Fruit fly (Drosophila melanogaster): ENCODE data around the gene CG11262.

The CG11262 gene

dm6 chr3L:13006490-13006889 lies 11.6 kb downstream of the CG11262 start, which contains the start of gene CG11263 (continued):
- TF ChIP-seq CG34376 (GFP tag; optimal IDR thresholded peaks at IDR 0.05) (peak; percentile 12), CG4424 (GFP tag; optimal IDR thresholded peaks at IDR 0.05) (peak; percentile 56), corto (GFP tag; optimal IDR thresholded peaks at IDR 0.05) (no peak), vnd (GFP tag; IDR thresholded peaks at IDR 0.05; ENCODE audit: partially characterized antibody) (peak; percentile 75), pho (GFP tag; optimal IDR thresholded peaks at IDR 0.05) (peak; percentile 55), BtbVII (GFP tag; optimal IDR thresholded peaks at IDR 0.05) (no peak), CG6654 (GFP tag; optimal IDR thresholded peaks at IDR 0.05) (no peak), NFAT (GFP tag; IDR thresholded peaks at IDR 0.05) (peak; percentile 22; the same call in 1 of the 2 replicates), zfh2 (GFP tag; optimal IDR thresholded peaks at IDR 0.05) (peak; percentile 57), Gug (GFP tag; IDR thresholded peaks at IDR 0.05) (peak; percentile 53; the same call in 1 of the 4 replicates), gcm (GFP tag; optimal IDR thresholded peaks at IDR 0.05) (no peak), CG7839 (tag; optimal IDR thresholded peaks at IDR 0.05) (peak; percentile 57), Side (GFP tag; optimal IDR thresholded peaks at IDR 0.05) (peak; percentile 66), CHES-1-like (GFP tag; optimal IDR thresholded peaks at IDR 0.05) (peak; percentile 45), CG30431 (GFP tag; optimal IDR thresholded peaks at IDR 0.05) (peak; percentile 7), chif (GFP tag; optimal IDR thresholded peaks at IDR 0.05) (peak; percentile 47 to 49), CG12769 (tag; optimal IDR thresholded peaks at IDR 0.05) (peak; percentile 4), CG5180 (GFP tag; optimal IDR thresholded peaks at IDR 0.05) (no peak), CG15514 (GFP tag; optimal IDR thresholded peaks at IDR 0.05) (peak; percentile 69), CG9876 (GFP tag; optimal IDR thresholded peaks at IDR 0.05) (peak; percentile 12), dmrt11E (tag; optimal IDR thresholded peaks at IDR 0.05) (peak; percentile 1), Xbp1 (GFP tag; optimal IDR thresholded peaks at IDR 0.05) (peak; percentile 73), CoRest (tag; optimal IDR thresholded peaks at IDR 0.05) (peak; percentile 61), B-H2 (GFP tag; optimal IDR thresholded peaks at IDR 0.05) (peak; percentile 4), HLHmδ (GFP tag; optimal IDR thresholded peaks at IDR 0.05) (no peak), CG42726 (GFP tag; IDR thresholded peaks at IDR 0.05; ENCODE audit: partially characterized antibody) (peak; percentile 65; the same call in 1 of the 2 replicates), CG3281 (GFP tag; optimal IDR thresholded peaks at IDR 0.05) (peak; percentile 28), CG34422 (GFP tag; IDR thresholded peaks at IDR 0.05) (peak; percentile 59; the same call in 1 of the 3 replicates), Rfx (GFP tag; IDR thresholded peaks at IDR 0.05) (peak; percentile 71), HLH4C (GFP tag; IDR thresholded peaks at IDR 0.05; ENCODE audit: partially characterized antibody) (peak; percentile 88), CG1602 (GFP tag; optimal IDR thresholded peaks at IDR 0.05) (peak; percentile 1), CG18476 (GFP tag; optimal IDR thresholded peaks at IDR 0.05) (peak; percentile 29), HLH3B (GFP tag; IDR thresholded peaks at IDR 0.05) (no peak), CG3847 (GFP tag; IDR thresholded peaks at IDR 0.05) (peak; percentile 42), sens (GFP tag) (peak; percentile 88), gem (tag; optimal IDR thresholded peaks at IDR 0.05) (peak; percentile 64), Doc3 (GFP tag; IDR thresholded peaks at IDR 0.05; ENCODE audit: partially characterized antibody) (peak; percentile 71; the same call in 2 of the 3 replicates), esg (GFP tag; conservative IDR thresholded peaks at IDR 0.05) (no peak), Hsf (GFP tag; optimal IDR thresholded peaks at IDR 0.05) (peak; percentile 70), unpg (GFP tag; optimal IDR thresholded peaks at IDR 0.05) (peak; percentile 46), ERR (GFP tag; optimal IDR thresholded peaks at IDR 0.05) (no peak), Taf1 (GFP tag; IDR thresholded peaks at IDR 0.05) (peak; percentile 54; the same call in 1 of the 2 replicates), CG14441 (GFP tag; IDR thresholded peaks at IDR 0.05) (0 out of 2 replicates have a peak, but pooled peaks have one; percentile 26), prd (optimal IDR thresholded peaks at IDR 0.05) (no peak), prd (GFP tag; IDR thresholded peaks at IDR 0.05) (peak; percentile 52; the same call in 1 of the 3 replicates), CG2712 (tag; optimal IDR thresholded peaks at IDR 0.05) (peak; percentile 47), Xrp1 (GFP tag; IDR thresholded peaks at IDR 0.05) (peak; percentile 60; the same call in 1 of the 2 replicates), CG18262 (tag; optimal IDR thresholded peaks at IDR 0.05) (peak; percentile 51), CG10565 (GFP tag; optimal IDR thresholded peaks at IDR 0.05) (no peak), E2f1 (GFP tag; IDR thresholded peaks at IDR 0.05) (peak; percentile 50)

All from whole organism, embryonic.